Worm (Caenorhabditis elegans) whole organism, L4 larva: Measurements from ENCODE around the gene nspe-3.

ENCODE experiments used
- D1046.2 ChIP-seq: fragments of 200-800 bp; sonication (Bioruptor generic); IDR thresholded peaks from 2 replicates; pipeline ENCODE4 v1.3.6; 2022; ENCODE audit warnings: missing genetic modification characterization, missing compliant biosample characterization
- F44E2.7 ChIP-seq: fragments of 200-800 bp; sonication (Bioruptor generic); IDR thresholded peaks from 2 replicates; pipeline ENCODE4 v2.1.2; 2022; ENCODE audit warnings: missing genetic modification characterization, missing compliant biosample characterization
- R02D3.7 ChIP-seq: fragments of 150-350 bp; sonication (generic microtip); optimal IDR thresholded peaks from 3 replicates; lab custom pipeline; 2014; ENCODE audit warnings: missing biosample characterization, missing genetic modification characterization
- Y105C5A.15 ChIP-seq: fragments of 200-800 bp; sonication (Bioruptor generic); IDR thresholded peaks from 2 replicates; pipeline ENCODE4 v1.3.6; 2022; ENCODE audit warnings: missing genetic modification characterization, missing compliant biosample characterization
- Y48G9A.11 ChIP-seq: fragments of 200-800 bp; sonication (Bioruptor generic); IDR thresholded peaks from 2 replicates; pipeline ENCODE4 v1.3.6; 2022; ENCODE audit warnings: missing genetic modification reagents, missing genetic modification characterization, missing compliant biosample characterization
- Y5F2A.4 ChIP-seq: fragments of 200-800 bp; sonication (Bioruptor generic); optimal IDR thresholded peaks from 2 replicates; lab custom pipeline; 2018; ENCODE audit warnings: mild to moderate bottlenecking, missing genetic modification characterization, missing compliant biosample characterization
- ZK337.2 ChIP-seq: fragments of 200-800 bp; sonication (Bioruptor generic); IDR thresholded peaks from 2 replicates; pipeline ENCODE4 v1.3.6; 2022; ENCODE audit warnings: missing genetic modification reagents, missing genetic modification characterization, missing compliant biosample characterization
- arid-1 ChIP-seq: fragments of 200-800 bp; sonication (Bioruptor generic); conservative IDR thresholded peaks from 2 replicates; pipeline ENCODE4 v1.3.6; 2022; ENCODE audit warnings: missing genetic modification reagents, missing genetic modification characterization, missing compliant biosample characterization
- ceh-44 ChIP-seq: fragments of 200-800 bp; sonication (Bioruptor generic); IDR thresholded peaks from 2 replicates; pipeline ENCODE4 v1.3.6; 2022; ENCODE audit warnings: missing genetic modification reagents, missing genetic modification characterization, missing compliant biosample characterization
- ceh-62 ChIP-seq: sonication (generic microtip); optimal IDR thresholded peaks from 2 replicates; lab custom pipeline; 2017; ENCODE audit warnings: missing biosample characterization, missing genetic modification characterization
- ces-1 ChIP-seq: fragments of 150-350 bp; sonication (generic microtip); optimal IDR thresholded peaks from 4 replicates; lab custom pipeline; 2014; ENCODE audit warnings: missing biosample characterization, missing genetic modification reagents, missing genetic modification characterization
- cey-2 ChIP-seq: sonication (generic microtip); optimal IDR thresholded peaks from 3 replicates; lab custom pipeline; 2017; ENCODE audit warnings: missing genetic modification characterization, mild to moderate bottlenecking, missing compliant biosample characterization, antibody characterized with exemption, borderline replicate concordance; ENCODE audit not compliant: insufficient read depth
- ctbp-1 ChIP-seq: fragments of 200-800 bp; sonication (Bioruptor generic); IDR thresholded peaks from 2 replicates; pipeline ENCODE4 v1.3.6; 2022; ENCODE audit warnings: missing genetic modification reagents, missing genetic modification characterization, missing compliant biosample characterization
- daf-16 ChIP-seq, 3 experiments: sonication (generic microtip); optimal IDR thresholded peaks; 2 replicates each; lab custom pipeline; 2016 to 2017; ENCODE audit warnings: missing genetic modification characterization in 3 of 3, missing genetic modification reagents in 3 of 3, mild to moderate bottlenecking in 2 of 3, missing compliant biosample characterization in 2 of 3, missing biosample characterization in 1 of 3, moderate library complexity in 1 of 3
- daf-19 ChIP-seq: fragments of 200-800 bp; sonication (Bioruptor generic); conservative IDR thresholded peaks from 2 replicates; pipeline ENCODE4 v1.3.6; 2022; ENCODE audit warnings: missing genetic modification characterization, missing compliant biosample characterization
- duxl-1 ChIP-seq: sonication (generic microtip); optimal IDR thresholded peaks from 2 replicates; lab custom pipeline; 2016; ENCODE audit warnings: mild to moderate bottlenecking, missing genetic modification characterization, moderate library complexity, missing compliant biosample characterization; ENCODE audit not compliant: poor library complexity
- dve-1 ChIP-seq: sonication (generic microtip); optimal IDR thresholded peaks from 2 replicates; lab custom pipeline; 2017; ENCODE audit warnings: antibody characterized with exemption, mild to moderate bottlenecking, missing genetic modification characterization, missing compliant biosample characterization; ENCODE audit not compliant: insufficient read depth
- hlh-11 ChIP-seq: fragments of 200-800 bp; sonication (Bioruptor generic); optimal IDR thresholded peaks from 2 replicates; lab custom pipeline; 2018; ENCODE audit warnings: mild to moderate bottlenecking, missing genetic modification characterization, missing compliant biosample characterization
- hmg-1.1 ChIP-seq: fragments of 200-800 bp; sonication (Bioruptor generic); IDR thresholded peaks from 2 replicates; pipeline ENCODE4 v1.3.6; 2022; ENCODE audit warnings: missing genetic modification reagents, missing genetic modification characterization, missing compliant biosample characterization
- lin-15B ChIP-seq: fragments of 150-350 bp; sonication (generic microtip); optimal IDR thresholded peaks from 3 replicates; lab custom pipeline; 2014; ENCODE audit warnings: missing biosample characterization, missing genetic modification characterization
- lin-38 ChIP-seq: fragments of 200-800 bp; sonication (Bioruptor generic); IDR thresholded peaks from 2 replicates; pipeline ENCODE4 v1.3.6; 2022; ENCODE audit warnings: missing genetic modification reagents, missing genetic modification characterization, missing compliant biosample characterization
- nhr-10 ChIP-seq: fragments of 150-350 bp; optimal IDR thresholded peaks from 2 replicates; lab custom pipeline; 2014; ENCODE audit warnings: missing biosample characterization, missing genetic modification characterization
- nhr-28 ChIP-seq: fragments of 150-350 bp; optimal IDR thresholded peaks from 2 replicates; lab custom pipeline; 2014; ENCODE audit warnings: missing biosample characterization, missing genetic modification characterization
- nhr-41 ChIP-seq: fragments of 200-800 bp; sonication (Bioruptor generic); IDR thresholded peaks from 2 replicates; pipeline ENCODE4 v1.3.6; 2022; ENCODE audit warnings: missing genetic modification reagents, missing genetic modification characterization, missing compliant biosample characterization
- nhr-48 ChIP-seq: sonication (generic microtip); optimal IDR thresholded peaks from 2 replicates; lab custom pipeline; 2016; ENCODE audit warnings: mild to moderate bottlenecking, missing genetic modification characterization, missing compliant biosample characterization
- pha-4 ChIP-seq, 2 experiments: fragments of 150-350 bp in 1 of 2; fragments of 200-800 bp in 1 of 2; sonication (Bioruptor generic) in 1 of 2; IDR thresholded peaks in 1 of 2; optimal IDR thresholded peaks in 1 of 2; 2 replicates each; pipeline versions ENCODE4 v1.3.6 to Lab custom; 2014 to 2022; ENCODE audit warnings: missing genetic modification characterization in 2 of 2, missing genetic modification reagents in 2 of 2, missing biosample characterization in 1 of 2, missing compliant biosample characterization in 1 of 2
- skn-1 ChIP-seq: fragments of 150-350 bp; optimal IDR thresholded peaks from 2 replicates; lab custom pipeline; 2014; ENCODE audit warnings: missing biosample characterization, missing genetic modification characterization
- snpc-4 ChIP-seq: fragments of 150-350 bp; optimal IDR thresholded peaks from 2 replicates; lab custom pipeline; 2014; ENCODE audit warnings: missing biosample characterization, missing genetic modification characterization
- spr-3 ChIP-seq: fragments of 200-800 bp; sonication (Bioruptor generic); optimal IDR thresholded peaks from 2 replicates; lab custom pipeline; 2018; ENCODE audit warnings: mild to moderate bottlenecking, missing genetic modification characterization, missing compliant biosample characterization
- unc-130 ChIP-seq: sonication (generic microtip); optimal IDR thresholded peaks from 2 replicates; lab custom pipeline; 2016; ENCODE audit warnings: missing genetic modification reagents, missing genetic modification characterization, missing compliant biosample characterization
- unc-62 ChIP-seq, 3 experiments: fragments of 150-350 bp in 1 of 3; sonication (generic microtip); optimal IDR thresholded peaks in 2 of 3; peaks in 1 of 3; 1 replicate in 1 of 3; 2 replicates in 2 of 3; lab custom pipeline; 2014 to 2017; ENCODE audit warnings: missing biosample characterization in 3 of 3, missing genetic modification characterization in 3 of 3, missing genetic modification reagents in 3 of 3, missing genotype in 1 of 3
- ztf-11 ChIP-seq: fragments of 150-350 bp; optimal IDR thresholded peaks from 2 replicates; lab custom pipeline; 2014; ENCODE audit warnings: missing biosample characterization, missing genetic modification characterization

Gene nspe-3

ce11 chrII:12606108-12606507 lies 11.6 kb upstream of the nspe-3 start:
- TF ChIP-seq unc-62 (GFP tag; optimal IDR thresholded peaks at IDR 0.05 in 1 of 2; lab: Kevin White, UChicago) (peak in 1 of 2 experiments; percentile 96), unc-62 (tag; optimal IDR thresholded peaks at IDR 0.05; lab: Kevin White, UChicago) (no peak), ztf-11 (tag; lab: Kevin White, UChicago) (no peak), D1046.2 (GFP tag; lab: Robert Waterston, UW) (no peak), daf-19 (GFP tag; lab: Robert Waterston, UW) (no peak), hmg-1.1 (GFP tag; lab: Robert Waterston, UW) (no peak), Y105C5A.15 (GFP tag; lab: Robert Waterston, UW) (0 out of 2 replicates have a peak, but pooled peaks have one; percentile 19)

- no peak for TF ChIP-seq ZK337.2 (GFP tag; lab: Robert Waterston, UW)
- peak in 1 of 2 experiments; percentile 27 for TF ChIP-seq unc-62 (GFP tag; optimal IDR thresholded peaks at IDR 0.05 in 1 of 2; lab: Kevin White, UChicago)
- no peak for TF ChIP-seq unc-62 (tag; optimal IDR thresholded peaks at IDR 0.05; lab: Kevin White, UChicago)
Measured at ce11 chrII:12606900-12607299, 10.8 kb upstream of the nspe-3 start, which contains the start of gene Y38E10A.8. TSS of gene Y38E10A.8 (plus strand) at chrII:12607200.

ce11 chrII:12608653-12609052 lies 9.0 kb upstream of the nspe-3 start, which contains the start of gene Y38E10A.9:
TSS of gene Y38E10A.9 (plus strand) at chrII:12608953.
- TF ChIP-seq skn-1 (no peak), lin-38 (no peak), dve-1 (tag; lab: Kevin White, UChicago) (no peak), cey-2 (tag; lab: Kevin White, UChicago) (no peak), ctbp-1 (GFP tag; lab: Robert Waterston, UW) (no peak), nhr-41 (GFP tag; lab: Robert Waterston, UW) (no peak), duxl-1 (tag; lab: Kevin White, UChicago) (no peak), unc-130 (no peak), ces-1 (GFP tag; lab: Kevin White, UChicago) (no peak), pha-4 (GFP tag; IDR thresholded peaks at IDR 0.05; lab: Robert Waterston, UW) (no peak), pha-4 (tag; optimal IDR thresholded peaks at IDR 0.05; lab: Kevin White, UChicago) (no peak), lin-15B (tag; lab: Kevin White, UChicago) (no peak), snpc-4 (no peak), nhr-28 (tag; lab: Kevin White, UChicago) (no peak), R02D3.7 (no peak), arid-1 (GFP tag; lab: Robert Waterston, UW) (no peak), Y48G9A.11 (GFP tag; lab: Robert Waterston, UW) (no peak), unc-62 (GFP tag; optimal IDR thresholded peaks at IDR 0.05 in 1 of 2; lab: Kevin White, UChicago) (no peak), unc-62 (tag; optimal IDR thresholded peaks at IDR 0.05; lab: Kevin White, UChicago) (no peak)

ce11 chrII:12612218-12612617 lies 5.5 kb upstream of the nspe-3 start, which contains the start of gene nspe-4:
TSS of gene nspe-4 (plus strand) at chrII:12612518.
- TF ChIP-seq Y5F2A.4 (GFP tag; lab: Kevin White, UChicago), result no peak
- no peak for TF ChIP-seq ceh-62 (tag; lab: Kevin White, UChicago)
- no peak for TF ChIP-seq spr-3 (GFP tag; lab: Kevin White, UChicago)
- TF ChIP-seq arid-1 (GFP tag; lab: Robert Waterston, UW), result no peak
- TF ChIP-seq ceh-44, result no peak
- TF ChIP-seq daf-16 (GFP tag; optimal IDR thresholded peaks at IDR 0.05; lab: Kevin White, UChicago), result no peak
- TF ChIP-seq daf-16 (tag; optimal IDR thresholded peaks at IDR 0.05; lab: Kevin White, UChicago), result no peak
- no peak for TF ChIP-seq nhr-48 (tag; lab: Kevin White, UChicago)
- no peak for TF ChIP-seq hlh-11
- TF ChIP-seq dve-1 (tag; lab: Kevin White, UChicago), result no peak
- TF ChIP-seq F44E2.7 (GFP tag; lab: Robert Waterston, UW), result no peak
- TF ChIP-seq lin-38, result no peak
- TF ChIP-seq D1046.2 (GFP tag; lab: Robert Waterston, UW), result no peak
- no peak for TF ChIP-seq lin-15B (tag; lab: Kevin White, UChicago)
- no peak for TF ChIP-seq nhr-10 (tag; lab: Kevin White, UChicago)
- TF ChIP-seq ztf-11 (tag; lab: Kevin White, UChicago), result no peak
- TF ChIP-seq pha-4 (GFP tag; IDR thresholded peaks at IDR 0.05; lab: Robert Waterston, UW), result no peak
- no peak for TF ChIP-seq pha-4 (tag; optimal IDR thresholded peaks at IDR 0.05; lab: Kevin White, UChicago)
- TF ChIP-seq, all 104 proteins: peak for 0
